Fruit fly (Drosophila melanogaster) whole organism, pupa: ENCODE results near the gene sens.

Source experiments
- CG12605 ChIP-seq: fragments of 200-800 bp; sonication (Bioruptor generic); IDR thresholded peaks from 2 replicates; pipeline ENCODE4 v1.3.6; 2022; ENCODE audit warnings: missing biosample characterization, missing genetic modification characterization
- CG14655 ChIP-seq: fragments of 200-800 bp; sonication (Bioruptor generic); optimal IDR thresholded peaks from 3 replicates; lab custom pipeline; 2017; ENCODE audit warnings: mild to moderate bottlenecking, missing biosample characterization, missing genetic modification reagents, missing genetic modification characterization
- CG15710 ChIP-seq: fragments of 200-800 bp; sonication (Bioruptor generic); optimal IDR thresholded peaks from 2 replicates; lab custom pipeline; 2018; ENCODE audit warnings: missing biosample characterization, mild to moderate bottlenecking, missing genetic modification characterization, moderate library complexity
- CG32121 ChIP-seq: fragments of 200-800 bp; sonication (Bioruptor generic); IDR thresholded peaks from 2 replicates; pipeline ENCODE4 v1.3.6; 2022; ENCODE audit warnings: missing biosample characterization, missing genetic modification characterization
- CG4496 ChIP-seq: fragments of 200-800 bp; sonication (Bioruptor generic); IDR thresholded peaks from 3 replicates; pipeline ENCODE4 v1.3.6; 2022; ENCODE audit warnings: missing biosample characterization, missing genetic modification characterization
- CG8159 ChIP-seq: fragments of 200-800 bp; sonication (Bioruptor generic); optimal IDR thresholded peaks from 3 replicates; lab custom pipeline; 2018; ENCODE audit warnings: missing biosample characterization, mild to moderate bottlenecking, missing genetic modification characterization, moderate library complexity
- CG9948 ChIP-seq: fragments of 200-800 bp; sonication (Bioruptor generic); optimal IDR thresholded peaks from 2 replicates; lab custom pipeline; 2018; ENCODE audit warnings: missing biosample characterization, mild to moderate bottlenecking, missing genetic modification characterization, moderate library complexity
- EcR ChIP-seq: fragments of 200-800 bp; sonication (Bioruptor generic); optimal IDR thresholded peaks from 3 replicates; lab custom pipeline; 2019; ENCODE audit warnings: missing biosample characterization, missing genetic modification characterization, mild to moderate bottlenecking, moderate library complexity, missing genetic modification reagents
- Pif1B ChIP-seq: fragments of 200-800 bp; sonication (Bioruptor generic); optimal IDR thresholded peaks from 3 replicates; lab custom pipeline; 2016; ENCODE audit warnings: missing biosample characterization, missing genetic modification characterization
- Snoo ChIP-seq: fragments of 200-800 bp; sonication (Bioruptor generic); optimal IDR thresholded peaks from 3 replicates; lab custom pipeline; 2017; ENCODE audit warnings: missing biosample characterization, mild to moderate bottlenecking, missing genetic modification characterization, inconsistent platforms
- fd96Ca ChIP-seq: fragments of 200-800 bp; sonication (Bioruptor generic); IDR thresholded peaks from 3 replicates; pipeline ENCODE4 v1.3.6; 2022; ENCODE audit warnings: missing biosample characterization, missing genetic modification characterization
- gl ChIP-seq: fragments of 200-800 bp; sonication (Bioruptor generic); optimal IDR thresholded peaks from 2 replicates; lab custom pipeline; 2018; ENCODE audit warnings: missing biosample characterization, mild to moderate bottlenecking, missing genetic modification characterization

DNA sequence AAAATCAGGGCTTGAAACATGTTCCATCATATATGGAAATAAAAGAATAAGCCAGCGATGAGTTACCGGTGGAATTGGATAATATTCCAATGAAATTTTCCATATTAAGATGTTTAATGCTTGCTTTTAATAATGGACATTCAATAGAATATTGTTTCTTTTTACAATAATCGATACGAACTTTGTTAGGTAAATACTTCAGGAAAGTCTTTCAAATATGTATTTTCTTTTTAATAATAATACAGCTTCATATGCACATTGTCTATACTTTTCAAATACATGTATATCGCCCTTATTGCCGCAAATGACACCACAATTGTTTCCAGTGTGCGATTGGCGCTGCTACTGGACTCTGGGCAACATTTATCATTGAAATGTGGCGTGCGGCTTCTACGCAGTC, 5.9 kb upstream of the sens start:
- peak; percentile 41 for TF ChIP-seq Snoo (tag; lab: Kevin White, UChicago)
- TF ChIP-seq CG14655 (GFP tag; lab: Kevin White, UChicago) = peak; percentile 67
- TF ChIP-seq CG8159 (tag; lab: Kevin White, UChicago) = peak; percentile 72
- peak; percentile 40 for TF ChIP-seq CG9948
- TF ChIP-seq gl (tag; lab: Kevin White, UChicago) = no peak
- no peak for TF ChIP-seq EcR (GFP tag; lab: Kevin White, UChicago)
- TF ChIP-seq fd96Ca (GFP tag; lab: Robert Waterston, UW) = no peak
- TF ChIP-seq Pif1B (GFP tag; lab: Kevin White, UChicago) = peak; percentile 42
- TF ChIP-seq CG32121 = no peak
- no peak for TF ChIP-seq CG12605 (GFP tag; lab: Robert Waterston, UW)
- TF ChIP-seq CG15710 = peak; percentile 52
- TF ChIP-seq CG4496 (GFP tag; lab: Robert Waterston, UW) = no peak
